Worm (Caenorhabditis elegans) whole organism, mixed stage, embryonic: Measurements from ENCODE around the gene ugt-46.

ENCODE experiments used
- blmp-1 ChIP-seq: fragments of 150-350 bp; optimal IDR thresholded peaks from 2 replicates; lab custom pipeline; 2014; ENCODE audit warnings: missing biosample characterization, missing genetic modification characterization
- elt-1 ChIP-seq: sonication (generic microtip); optimal IDR thresholded peaks from 2 replicates; lab custom pipeline; 2017; ENCODE audit warnings: missing genetic modification characterization, mild to moderate bottlenecking, missing compliant biosample characterization, antibody characterized with exemption, moderate library complexity, borderline replicate concordance; ENCODE audit not compliant: insufficient read depth
- elt-3 ChIP-seq: fragments of 150-350 bp; optimal IDR thresholded peaks from 2 replicates; lab custom pipeline; 2014; ENCODE audit warnings: missing biosample characterization, missing genetic modification characterization
- flh-1 ChIP-seq: fragments of 200-800 bp; sonication (Bioruptor generic); optimal IDR thresholded peaks from 2 replicates; lab custom pipeline; 2018; ENCODE audit warnings: mild to moderate bottlenecking, missing genetic modification characterization, moderate library complexity, missing compliant biosample characterization
- ham-2 ChIP-seq: fragments of 200-800 bp; sonication (Bioruptor generic); optimal IDR thresholded peaks from 2 replicates; lab custom pipeline; 2018; ENCODE audit warnings: mild to moderate bottlenecking, missing genetic modification characterization, missing compliant biosample characterization
- hlh-1 ChIP-seq: fragments of 150-350 bp; optimal IDR thresholded peaks from 2 replicates; lab custom pipeline; 2014; ENCODE audit warnings: missing biosample characterization, missing genetic modification reagents, missing genetic modification characterization
- lsy-2 ChIP-seq: fragments of 150-350 bp; optimal IDR thresholded peaks from 2 replicates; lab custom pipeline; 2014; ENCODE audit warnings: missing biosample characterization, missing genetic modification characterization
- mep-1 ChIP-seq: fragments of 150-350 bp; optimal IDR thresholded peaks from 2 replicates; lab custom pipeline; 2017; ENCODE audit warnings: missing biosample characterization, missing genetic modification reagents, missing genetic modification characterization, inconsistent platforms
- nhr-12 ChIP-seq: fragments of 150-350 bp; optimal IDR thresholded peaks from 2 replicates; lab custom pipeline; 2014; ENCODE audit warnings: missing biosample characterization, missing genetic modification characterization
- nhr-2 ChIP-seq: fragments of 150-350 bp; optimal IDR thresholded peaks from 2 replicates; lab custom pipeline; 2014; ENCODE audit warnings: missing biosample characterization, missing genetic modification characterization
- nhr-237 ChIP-seq: fragments of 150-350 bp; optimal IDR thresholded peaks from 2 replicates; lab custom pipeline; 2014; ENCODE audit warnings: missing biosample characterization, missing genetic modification characterization
- nhr-76 ChIP-seq: sonication (generic microtip); optimal IDR thresholded peaks from 2 replicates; lab custom pipeline; 2017; ENCODE audit warnings: missing biosample characterization, missing genetic modification characterization
- sem-2 ChIP-seq: fragments of 200-800 bp; sonication (Bioruptor generic); optimal IDR thresholded peaks from 2 replicates; lab custom pipeline; 2018; ENCODE audit warnings: mild to moderate bottlenecking, missing genetic modification characterization, missing compliant biosample characterization
- snpc-4 ChIP-seq: fragments of 150-350 bp; optimal IDR thresholded peaks from 2 replicates; lab custom pipeline; 2014; ENCODE audit warnings: missing biosample characterization, missing genetic modification characterization
- sptf-1 ChIP-seq: sonication (generic microtip); optimal IDR thresholded peaks from 2 replicates; lab custom pipeline; 2017; ENCODE audit warnings: mild to moderate bottlenecking, missing genetic modification characterization, moderate library complexity, missing compliant biosample characterization
- tbx-8 ChIP-seq: fragments of 200-800 bp; sonication (Bioruptor generic); optimal IDR thresholded peaks from 2 replicates; lab custom pipeline; 2018; ENCODE audit warnings: mild to moderate bottlenecking, missing genetic modification characterization, moderate library complexity, missing compliant biosample characterization
- unc-120 ChIP-seq: sonication (generic microtip); optimal IDR thresholded peaks from 2 replicates; lab custom pipeline; 2017; ENCODE audit warnings: missing genetic modification characterization, missing compliant biosample characterization; ENCODE audit not compliant: poor library complexity, severe bottlenecking
- unc-39 ChIP-seq: fragments of 150-350 bp; optimal IDR thresholded peaks from 2 replicates; lab custom pipeline; 2014; ENCODE audit warnings: missing biosample characterization, missing genetic modification characterization
- zip-8 ChIP-seq: fragments of 150-350 bp; optimal IDR thresholded peaks from 2 replicates; lab custom pipeline; 2014; ENCODE audit warnings: missing biosample characterization, missing genetic modification characterization

The ugt-46 gene

DNA sequence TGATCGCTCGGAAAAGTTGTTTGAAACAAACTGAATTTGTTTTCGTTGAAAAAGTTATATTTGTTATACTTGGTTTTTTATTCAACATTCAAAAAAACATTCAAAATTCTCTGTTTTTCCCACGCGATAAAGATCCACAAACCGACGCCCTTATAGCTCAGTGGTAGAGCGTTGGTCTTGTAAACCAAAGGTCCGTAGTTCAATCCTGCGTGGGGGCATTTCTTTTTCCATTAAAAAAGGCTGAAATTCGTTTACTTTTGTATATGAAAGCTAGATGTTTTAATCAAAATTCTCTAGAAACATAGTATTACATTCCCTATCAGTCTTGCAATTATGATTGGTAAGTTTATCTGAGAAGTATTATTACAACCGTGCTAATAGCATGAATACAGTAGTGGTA lies 42.4 kb downstream of the ugt-46 start:
- TF ChIP-seq hlh-1 (tag; lab: Kevin White, UChicago) = no peak
- TF ChIP-seq sem-2 (GFP tag; lab: Kevin White, UChicago) = no peak
- TF ChIP-seq mep-1 (tag; lab: Kevin White, UChicago) = no peak
- TF ChIP-seq flh-1 (GFP tag; lab: Kevin White, UChicago) = no peak
- no peak for TF ChIP-seq nhr-76 (tag; lab: Kevin White, UChicago)
- TF ChIP-seq unc-39 (tag; lab: Kevin White, UChicago) = no peak
- no peak for TF ChIP-seq sptf-1 (tag; lab: Kevin White, UChicago)
- TF ChIP-seq zip-8 = no peak
- no peak for TF ChIP-seq unc-120 (tag; lab: Kevin White, UChicago)
- TF ChIP-seq nhr-237 (tag; lab: Kevin White, UChicago) = no peak
- no peak for TF ChIP-seq tbx-8 (GFP tag; lab: Kevin White, UChicago)
- no peak for TF ChIP-seq snpc-4 (tag; lab: Kevin White, UChicago)
- TF ChIP-seq blmp-1 (tag; lab: Kevin White, UChicago) = no peak
- no peak for TF ChIP-seq ham-2 (GFP tag; lab: Kevin White, UChicago)
- no peak for TF ChIP-seq nhr-12 (tag; lab: Kevin White, UChicago)

DNA sequence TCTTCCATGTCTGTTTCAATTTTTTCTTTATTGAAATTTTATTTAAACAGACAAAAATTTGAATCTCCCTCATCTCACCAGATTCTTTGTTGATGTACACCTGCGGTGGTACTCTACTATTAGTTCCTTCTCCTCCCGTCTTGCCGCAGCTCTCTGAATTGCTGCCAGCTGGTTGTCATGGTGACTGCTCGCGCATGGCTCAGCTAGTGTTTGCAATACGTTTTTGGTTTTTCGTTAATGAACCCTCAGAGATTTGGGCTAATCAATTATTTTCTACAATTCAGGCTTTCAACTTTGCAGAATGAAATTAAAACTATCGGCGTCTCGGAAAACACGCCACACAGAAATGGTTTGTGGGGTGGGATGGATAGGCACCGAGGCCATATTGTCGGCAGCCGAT lies 48.9 kb downstream of the ugt-46 start, which contains the start of gene che-2:
che-2 (plus strand) TSS at position 301 of the 400 bp plus-strand sequence.
- TF ChIP-seq nhr-2 = no peak
- no peak for TF ChIP-seq elt-3 (tag; lab: Kevin White, UChicago)
- TF ChIP-seq elt-1 (tag; lab: Kevin White, UChicago) = no peak
- no peak for TF ChIP-seq tbx-8 (GFP tag; lab: Kevin White, UChicago)

DNA sequence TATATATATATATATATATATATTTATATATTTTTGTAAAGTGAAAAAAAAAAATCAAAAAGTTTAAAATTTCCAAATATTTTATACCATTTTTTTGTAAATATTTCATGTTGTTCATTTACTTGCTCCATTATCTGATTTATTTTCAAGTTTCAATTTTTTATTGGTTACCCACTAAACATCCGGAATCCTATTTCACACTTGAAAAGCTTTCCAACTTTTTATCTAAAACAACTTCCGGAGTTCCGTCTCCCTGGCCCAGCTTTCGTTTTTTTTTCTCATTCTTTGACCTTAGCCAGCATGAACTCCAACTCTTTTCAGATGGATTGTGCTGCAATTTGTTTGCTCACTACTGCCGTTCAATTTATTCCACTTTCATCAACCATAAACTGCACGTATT lies 53.8 kb downstream of the ugt-46 start, which contains the start of gene F38G1.3:
F38G1.3 (plus strand) TSS at position 301 of the 400 bp plus-strand sequence.
- TF ChIP-seq snpc-4 (tag; lab: Kevin White, UChicago) (no peak), lsy-2 (tag; lab: Kevin White, UChicago) (no peak), nhr-237 (tag; lab: Kevin White, UChicago) (no peak)
- TF ChIP-seq, all 35 proteins: peak for 0
